Worm (Caenorhabditis elegans) whole organism, late embryonic: ENCODE measurements around the gene tmem-145.

Source experiments
- T23F11.4 ChIP-seq: fragments of 200-800 bp; sonication (Bioruptor generic); optimal IDR thresholded peaks from 2 replicates; lab custom pipeline; 2018; ENCODE audit warnings: mild to moderate bottlenecking, missing genetic modification characterization, missing compliant biosample characterization
- Y22D7AL.16 ChIP-seq: sonication (generic microtip); optimal IDR thresholded peaks from 2 replicates; lab custom pipeline; 2016; ENCODE audit warnings: missing genetic modification characterization, missing compliant biosample characterization
- ama-1 ChIP-seq: fragments of 150-350 bp; optimal IDR thresholded peaks from 2 replicates; lab custom pipeline; 2014
- ceh-24 ChIP-seq: sonication (generic microtip); optimal IDR thresholded peaks from 2 replicates; lab custom pipeline; 2016; ENCODE audit warnings: mild to moderate bottlenecking, missing genetic modification characterization, missing compliant biosample characterization
- che-1 ChIP-seq: sonication (generic microtip); optimal IDR thresholded peaks from 2 replicates; lab custom pipeline; 2016; ENCODE audit warnings: mild to moderate bottlenecking, missing genetic modification characterization, missing compliant biosample characterization
- dmd-4 ChIP-seq: sonication (generic microtip); optimal IDR thresholded peaks from 2 replicates; lab custom pipeline; 2016; ENCODE audit warnings: borderline replicate concordance, missing genetic modification characterization, missing compliant biosample characterization
- eyg-1 ChIP-seq: sonication (generic microtip); optimal IDR thresholded peaks from 2 replicates; lab custom pipeline; 2016; ENCODE audit warnings: missing genotype, missing genetic modification characterization, missing compliant biosample characterization
- hlh-8 ChIP-seq: sonication (generic microtip); optimal IDR thresholded peaks from 2 replicates; lab custom pipeline; 2016; ENCODE audit warnings: missing genotype, missing genetic modification characterization, missing compliant biosample characterization
- pqm-1 ChIP-seq: sonication (generic microtip); optimal IDR thresholded peaks from 2 replicates; lab custom pipeline; 2016; ENCODE audit warnings: missing genetic modification characterization, missing compliant biosample characterization
- rnt-1 ChIP-seq: sonication (generic microtip); optimal IDR thresholded peaks from 2 replicates; lab custom pipeline; 2016; ENCODE audit warnings: missing genetic modification characterization, missing compliant biosample characterization

DNA sequence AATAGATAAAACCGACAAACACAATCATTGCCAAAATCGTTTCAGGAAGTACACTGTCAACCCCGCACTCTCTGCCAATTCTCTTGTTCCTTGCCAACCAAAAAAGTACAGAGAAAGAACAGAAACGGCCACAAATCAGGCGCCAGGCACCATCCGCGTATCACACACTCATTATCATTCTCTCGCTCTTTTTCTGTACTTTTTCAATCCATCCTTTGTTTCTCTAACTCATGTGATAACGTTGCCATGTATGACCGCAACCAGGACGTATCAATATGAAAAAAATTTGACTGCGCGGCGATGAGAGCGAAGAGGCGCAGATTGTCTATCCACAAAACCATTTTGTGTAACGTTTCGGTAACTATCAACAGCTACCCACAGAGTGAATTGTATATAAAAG, 31.0 kb upstream of the tmem-145 start, which contains the start of gene col-181:
- no peak for TF ChIP-seq rnt-1 (tag; lab: Kevin White, UChicago)
- no peak for TF ChIP-seq ama-1 (lab: Kevin White, UChicago)
- no peak for TF ChIP-seq che-1 (tag; lab: Kevin White, UChicago)
- no peak for TF ChIP-seq Y22D7AL.16
- no peak for TF ChIP-seq T23F11.4
- no peak for TF ChIP-seq pqm-1
- TF ChIP-seq dmd-4: no peak
- TF ChIP-seq ceh-24 (tag; lab: Kevin White, UChicago): no peak
- no peak for TF ChIP-seq hlh-8
- no peak for TF ChIP-seq eyg-1 (tag; lab: Kevin White, UChicago)
